Worm (Caenorhabditis elegans): ENCODE results near the gene D1086.12.

The D1086.12 gene

ce11 chrV:14094953-14095352 is 6.0 kb upstream of the D1086.12 start:
- TF ChIP-seq ceh-39 (tag; optimal IDR thresholded peaks at IDR 0.05) (no peak), unc-62 (GFP tag; optimal IDR thresholded peaks at IDR 0.05) (peak; percentile 26), lin-13 (tag; optimal IDR thresholded peaks at IDR 0.05) (no peak)

- TF ChIP-seq snpc-4 (tag; optimal IDR thresholded peaks at IDR 0.05) (no peak), ces-1 (GFP tag; optimal IDR thresholded peaks at IDR 0.05) (no peak), drap-1 (GFP tag; optimal IDR thresholded peaks at IDR 0.05) (no peak), nhr-28 (tag; optimal IDR thresholded peaks at IDR 0.05) (no peak), nhr-76 (tag; optimal IDR thresholded peaks at IDR 0.05) (no peak), ztf-11 (tag; optimal IDR thresholded peaks at IDR 0.05) (no peak), lsy-2 (tag; optimal IDR thresholded peaks at IDR 0.05) (no peak), ceh-43 (GFP tag; optimal IDR thresholded peaks at IDR 0.05) (no peak), ham-2 (GFP tag; optimal IDR thresholded peaks at IDR 0.05) (no peak), mls-2 (tag; optimal IDR thresholded peaks at IDR 0.05) (no peak), cnd-1 (tag; optimal IDR thresholded peaks at IDR 0.05) (no peak), lin-13 (tag; optimal IDR thresholded peaks at IDR 0.05) (no peak), mep-1 (tag; optimal IDR thresholded peaks at IDR 0.05) (no peak)
Measured at ce11 chrV:14097358-14097757, 3.6 kb upstream of the D1086.12 start.

- no peak for TF ChIP-seq zip-8 (tag; optimal IDR thresholded peaks at IDR 0.05)
- no peak for TF ChIP-seq snpc-4 (tag; optimal IDR thresholded peaks at IDR 0.05)
- no peak for TF ChIP-seq nhr-237 (tag; optimal IDR thresholded peaks at IDR 0.05)
- TF ChIP-seq M03D4.4 (tag; optimal IDR thresholded peaks at IDR 0.05): no peak
- TF ChIP-seq hlh-1 (tag; optimal IDR thresholded peaks at IDR 0.05): no peak
- no peak for TF ChIP-seq flh-1 (GFP tag; optimal IDR thresholded peaks at IDR 0.05)
- TF ChIP-seq nhr-2 (tag; optimal IDR thresholded peaks at IDR 0.05): no peak
- no peak for TF ChIP-seq unc-62 (GFP tag; optimal IDR thresholded peaks at IDR 0.05)
Measured at ce11 chrV:14098519-14098918, 2.5 kb upstream of the D1086.12 start, which contains the start of the genes D1086.2 and D1086.1. Gene D1086.2, minus strand, starts transcription at chrV:14098668. Gene D1086.1, plus strand, starts transcription at chrV:14098858.

ce11 chrV:14103970-14104369 is 3.0 kb downstream of the D1086.12 start, which contains the start of gene D1086.9:
Gene D1086.9, plus strand, starts transcription at chrV:14104270.
- no peak for TF ChIP-seq sem-2 (GFP tag; optimal IDR thresholded peaks at IDR 0.05)
- TF ChIP-seq cnd-1 (tag; optimal IDR thresholded peaks at IDR 0.05): no peak
- no peak for TF ChIP-seq snpc-4 (tag; optimal IDR thresholded peaks at IDR 0.05)
- TF ChIP-seq ham-2 (GFP tag; optimal IDR thresholded peaks at IDR 0.05): no peak
- no peak for TF ChIP-seq bed-3 (GFP tag; optimal IDR thresholded peaks at IDR 0.05)

ce11 chrV:14107511-14107910 is 6.5 kb downstream of the D1086.12 start, which contains the start of gene H39E23.3:
Gene H39E23.3, plus strand, starts transcription at chrV:14107811.
- no peak for TF ChIP-seq nhr-28 (tag; optimal IDR thresholded peaks at IDR 0.05)
- no peak for TF ChIP-seq ceh-43 (GFP tag; optimal IDR thresholded peaks at IDR 0.05)
- TF ChIP-seq elt-1 (tag; optimal IDR thresholded peaks at IDR 0.05; ENCODE audit: borderline replicate concordance, insufficient read depth): no peak
- TF ChIP-seq unc-62 (GFP tag; optimal IDR thresholded peaks at IDR 0.05): no peak
- no peak for TF ChIP-seq snpc-4 (tag; optimal IDR thresholded peaks at IDR 0.05)
- no peak for TF ChIP-seq mab-5 (tag; optimal IDR thresholded peaks at IDR 0.05)
- no peak for TF ChIP-seq flh-1 (GFP tag; optimal IDR thresholded peaks at IDR 0.05)
- TF ChIP-seq nhr-12 (tag; optimal IDR thresholded peaks at IDR 0.05): no peak
- no peak for TF ChIP-seq nhr-76 (tag; optimal IDR thresholded peaks at IDR 0.05)
- TF ChIP-seq ceh-39 (tag; optimal IDR thresholded peaks at IDR 0.05): no peak
- TF ChIP-seq nhr-237 (tag; optimal IDR thresholded peaks at IDR 0.05): no peak
- TF ChIP-seq nhr-2 (tag; optimal IDR thresholded peaks at IDR 0.05): no peak
- no peak for TF ChIP-seq ham-2 (GFP tag; optimal IDR thresholded peaks at IDR 0.05)

ce11 chrV:14110042-14110441 is 9.1 kb downstream of the D1086.12 start, which contains the start of gene H39E23.2:
Gene H39E23.2, plus strand, starts transcription at chrV:14110342.
- TF ChIP-seq elt-1 (tag; optimal IDR thresholded peaks at IDR 0.05; ENCODE audit: borderline replicate concordance, insufficient read depth) (no peak), M03D4.4 (tag; optimal IDR thresholded peaks at IDR 0.05) (no peak), nhr-28 (tag; optimal IDR thresholded peaks at IDR 0.05) (no peak), tbx-8 (GFP tag; optimal IDR thresholded peaks at IDR 0.05) (no peak), unc-120 (tag; optimal IDR thresholded peaks at IDR 0.05; ENCODE audit: poor library complexity, severe bottlenecking) (no peak), ztf-11 (tag; optimal IDR thresholded peaks at IDR 0.05) (no peak), lin-32 (GFP tag; optimal IDR thresholded peaks at IDR 0.05) (no peak), unc-62 (GFP tag; optimal IDR thresholded peaks at IDR 0.05) (no peak), ceh-43 (GFP tag; optimal IDR thresholded peaks at IDR 0.05) (no peak), nhr-2 (tag; optimal IDR thresholded peaks at IDR 0.05) (no peak), lsy-2 (tag; optimal IDR thresholded peaks at IDR 0.05) (no peak), bed-3 (GFP tag; optimal IDR thresholded peaks at IDR 0.05) (no peak), sem-2 (GFP tag; optimal IDR thresholded peaks at IDR 0.05) (no peak)
